Fruit fly (Drosophila melanogaster) whole organism, embryonic: ENCODE data around the gene CG12024.
A peak's percentile ranks its signal among the peaks of the same experiment; 100 is the strongest.

Experiments
- Adf1 ChIP-seq: fragments of 200-800 bp; sonication (Bioruptor generic); IDR thresholded peaks from 2 replicates; pipeline ENCODE4 v1.3.6; 2022; ENCODE audit warnings: missing biosample characterization, missing genetic modification characterization
- BEAF-32 ChIP-seq: fragments of 200-800 bp; sonication (Bioruptor generic); optimal IDR thresholded peaks from 3 replicates; lab custom pipeline; 2017; ENCODE audit warnings: missing biosample characterization, missing genetic modification characterization, mild to moderate bottlenecking, moderate library complexity, missing genetic modification reagents
- CG10565 ChIP-seq: fragments of 200-800 bp; sonication (Bioruptor generic); optimal IDR thresholded peaks from 3 replicates; lab custom pipeline; 2016; ENCODE audit warnings: missing biosample characterization, mild to moderate bottlenecking, missing genetic modification characterization
- CG10654 ChIP-seq: fragments of 200-800 bp; sonication (Bioruptor generic); optimal IDR thresholded peaks from 2 replicates; lab custom pipeline; 2016; ENCODE audit warnings: missing biosample characterization, missing genetic modification characterization
- CG12236 ChIP-seq: fragments of 200-800 bp; sonication (Bioruptor generic); optimal IDR thresholded peaks from 2 replicates; lab custom pipeline; 2016; ENCODE audit warnings: missing biosample characterization, missing genetic modification characterization
- CG12659 ChIP-seq: fragments of 200-800 bp; sonication (Bioruptor generic); optimal IDR thresholded peaks from 3 replicates; lab custom pipeline; 2017; ENCODE audit warnings: mild to moderate bottlenecking, missing biosample characterization, missing genetic modification reagents, missing genetic modification characterization
- CG12769 ChIP-seq: fragments of 200-800 bp; sonication (Bioruptor generic); optimal IDR thresholded peaks from 2 replicates; lab custom pipeline; 2019; ENCODE audit warnings: missing biosample characterization, mild to moderate bottlenecking, missing genetic modification characterization, moderate library complexity
- CG13775 ChIP-seq: fragments of 200-800 bp; sonication (Bioruptor generic); optimal IDR thresholded peaks from 3 replicates; lab custom pipeline; 2017; ENCODE audit warnings: missing biosample characterization, mild to moderate bottlenecking, missing genetic modification characterization
- CG1529 ChIP-seq: fragments of 200-800 bp; sonication (Bioruptor generic); optimal IDR thresholded peaks from 3 replicates; lab custom pipeline; 2018; ENCODE audit warnings: missing biosample characterization, missing genetic modification characterization
- CG15479 ChIP-seq: fragments of 200-800 bp; sonication (Bioruptor generic); optimal IDR thresholded peaks from 3 replicates; lab custom pipeline; 2019; ENCODE audit warnings: missing biosample characterization, mild to moderate bottlenecking, missing genetic modification characterization, moderate library complexity
- CG15696 ChIP-seq: fragments of 200-800 bp; sonication (Bioruptor generic); optimal IDR thresholded peaks from 2 replicates; lab custom pipeline; 2019; ENCODE audit warnings: missing biosample characterization, mild to moderate bottlenecking, missing genetic modification characterization, moderate library complexity
- CG16815 ChIP-seq: fragments of 200-800 bp; sonication (Bioruptor generic); optimal IDR thresholded peaks from 3 replicates; lab custom pipeline; 2017; ENCODE audit warnings: missing biosample characterization, mild to moderate bottlenecking, missing genetic modification characterization
- CG18262 ChIP-seq: fragments of 200-800 bp; optimal IDR thresholded peaks from 3 replicates; lab custom pipeline; 2019; ENCODE audit warnings: missing biosample characterization, mild to moderate bottlenecking, missing genetic modification characterization, moderate library complexity
- CG2889 ChIP-seq: fragments of 200-800 bp; sonication (Bioruptor generic); IDR thresholded peaks from 3 replicates; pipeline ENCODE4 v1.3.6; 2022; ENCODE audit warnings: missing biosample characterization, missing genetic modification characterization
- CG3407 ChIP-seq: fragments of 200-800 bp; sonication (Bioruptor generic); optimal IDR thresholded peaks from 2 replicates; lab custom pipeline; 2018; ENCODE audit warnings: missing biosample characterization, mild to moderate bottlenecking, missing genetic modification characterization
- CG3726 ChIP-seq: fragments of 200-800 bp; sonication (Bioruptor generic); IDR thresholded peaks from 3 replicates; pipeline ENCODE4, ENCODE4 v1.3.6; 2022; ENCODE audit warnings: missing biosample characterization, missing genetic modification characterization
- CG42726 ChIP-seq: fragments of 200-800 bp; sonication (Bioruptor generic); IDR thresholded peaks from 2 replicates; pipeline ENCODE4 v1.3.6; 2022; ENCODE audit warnings: missing biosample characterization, missing genetic modification characterization; ENCODE audit not compliant: partially characterized antibody
- CG7372 ChIP-seq: fragments of 200-800 bp; sonication (Bioruptor generic); IDR thresholded peaks from 2 replicates; pipeline ENCODE4 v1.3.6; 2022; ENCODE audit warnings: missing biosample characterization, missing genetic modification characterization
- CG7745 ChIP-seq: fragments of 200-800 bp; sonication (Bioruptor generic); optimal IDR thresholded peaks from 2 replicates; lab custom pipeline; 2018; ENCODE audit warnings: missing biosample characterization, mild to moderate bottlenecking, missing genetic modification characterization, moderate library complexity
- CkIIα-i1 ChIP-seq: fragments of 200-800 bp; sonication (Bioruptor generic); IDR thresholded peaks from 2 replicates; pipeline ENCODE4 v1.3.6; 2022; ENCODE audit warnings: missing biosample characterization, missing genetic modification characterization
- Dfd ChIP-seq, 2 experiments: fragments of >200 bp; optimal IDR thresholded peaks; 2 replicates each; lab custom pipeline; 2017; ENCODE audit warnings: missing biosample characterization in 2 of 2, missing genetic modification characterization in 2 of 2
- ERR ChIP-seq: fragments of 200-800 bp; sonication (Bioruptor generic); optimal IDR thresholded peaks from 2 replicates; lab custom pipeline; 2016; ENCODE audit warnings: missing biosample characterization, missing genetic modification characterization
- MTF-1 ChIP-seq: fragments of 200-800 bp; sonication (Bioruptor generic); optimal IDR thresholded peaks from 2 replicates; lab custom pipeline; 2018; ENCODE audit warnings: missing biosample characterization, mild to moderate bottlenecking, missing genetic modification characterization, borderline replicate concordance
- NC2α ChIP-seq: fragments of 200-800 bp; sonication (Bioruptor generic); optimal IDR thresholded peaks from 2 replicates; lab custom pipeline; 2016; ENCODE audit warnings: missing biosample characterization, missing genetic modification characterization
- NK7.1 ChIP-seq: fragments of 200-800 bp; sonication (Bioruptor generic); optimal IDR thresholded peaks from 3 replicates; lab custom pipeline; 2016; ENCODE audit warnings: missing biosample characterization, missing genetic modification characterization
- Opbp ChIP-seq: fragments of 200-800 bp; sonication (Bioruptor generic); IDR thresholded peaks from 3 replicates; pipeline ENCODE4 v1.3.6; 2022; ENCODE audit warnings: missing biosample characterization, missing genetic modification characterization; ENCODE audit not compliant: partially characterized antibody
- Ptx1 ChIP-seq: fragments of 200-800 bp; sonication (Bioruptor generic); IDR thresholded peaks from 2 replicates; pipeline ENCODE4 v1.3.6; 2022; ENCODE audit warnings: missing biosample characterization, missing genetic modification characterization
- bab2 ChIP-seq: fragments of 200-800 bp; sonication (Bioruptor generic); optimal IDR thresholded peaks from 2 replicates; lab custom pipeline; 2016; ENCODE audit warnings: missing biosample characterization, missing genetic modification characterization
- bigmax ChIP-seq: fragments of 200-800 bp; sonication (Bioruptor generic); optimal IDR thresholded peaks from 2 replicates; lab custom pipeline; 2018; ENCODE audit warnings: missing biosample characterization, mild to moderate bottlenecking, missing genetic modification characterization
- cg ChIP-seq: fragments of 200-800 bp; sonication (Bioruptor generic); optimal IDR thresholded peaks from 3 replicates; lab custom pipeline; 2019; ENCODE audit warnings: missing biosample characterization, mild to moderate bottlenecking, missing genetic modification characterization, moderate library complexity
- dysf ChIP-seq: fragments of 200-800 bp; sonication (Bioruptor generic); IDR thresholded peaks from 3 replicates; pipeline ENCODE4 v1.3.6; 2022; ENCODE audit warnings: missing biosample characterization, missing genetic modification characterization
- fd3F ChIP-seq: fragments of 200-800 bp; sonication (Bioruptor generic); optimal IDR thresholded peaks from 2 replicates; lab custom pipeline; 2018; ENCODE audit warnings: missing biosample characterization, mild to moderate bottlenecking, missing genetic modification characterization, moderate library complexity
- gem ChIP-seq: fragments of 200-800 bp; sonication (Bioruptor generic); optimal IDR thresholded peaks from 2 replicates; lab custom pipeline; 2019; ENCODE audit warnings: missing biosample characterization, mild to moderate bottlenecking, missing genetic modification characterization, moderate library complexity
- gsb ChIP-seq: fragments of 200-800 bp; sonication (Bioruptor generic); IDR thresholded peaks from 2 replicates; pipeline ENCODE4 v1.3.6; 2022; ENCODE audit warnings: missing biosample characterization, missing genetic modification characterization
- ken ChIP-seq: fragments of 200-800 bp; sonication (Bioruptor generic); IDR thresholded peaks from 3 replicates; pipeline ENCODE4 v1.3.6; 2022; ENCODE audit warnings: missing biosample characterization, missing genetic modification characterization
- kni ChIP-seq: fragments of 200-800 bp; sonication (Bioruptor generic); optimal IDR thresholded peaks from 3 replicates; lab custom pipeline; 2017; ENCODE audit warnings: mild to moderate bottlenecking, missing biosample characterization, missing genetic modification reagents, missing genetic modification characterization
- maf-S ChIP-seq: fragments of 200-800 bp; sonication (Bioruptor generic); optimal IDR thresholded peaks from 2 replicates; lab custom pipeline; 2016; ENCODE audit warnings: missing biosample characterization, missing genetic modification characterization
- prd ChIP-seq, 3 experiments: fragments of >200 bp in 2 of 3; fragments of 200-800 bp in 1 of 3; sonication (Bioruptor generic) in 1 of 3; optimal IDR thresholded peaks in 2 of 3; IDR thresholded peaks in 1 of 3; 2 replicates in 2 of 3; 3 replicates in 1 of 3; pipeline versions ENCODE4 v1.3.6 to Lab custom; 2017 to 2022; ENCODE audit warnings: missing biosample characterization in 1 of 3, missing genetic modification characterization in 1 of 3
- pros ChIP-seq: fragments of 200-800 bp; sonication (Bioruptor generic); optimal IDR thresholded peaks from 3 replicates; lab custom pipeline; 2019; ENCODE audit warnings: missing biosample characterization, mild to moderate bottlenecking, missing genetic modification characterization, moderate library complexity
- ranshi ChIP-seq: fragments of 200-800 bp; sonication (Bioruptor generic); IDR thresholded peaks from 2 replicates; pipeline ENCODE4 v1.3.6; 2022; ENCODE audit warnings: missing biosample characterization, missing genetic modification characterization
- repo ChIP-seq: fragments of 200-800 bp; sonication (Bioruptor generic); optimal IDR thresholded peaks from 2 replicates; lab custom pipeline; 2016; ENCODE audit warnings: missing biosample characterization, missing genetic modification characterization
- salm ChIP-seq: fragments of 200-800 bp; sonication (Bioruptor generic); optimal IDR thresholded peaks from 2 replicates; lab custom pipeline; 2018; ENCODE audit warnings: missing biosample characterization, mild to moderate bottlenecking, missing genetic modification characterization
- sd ChIP-seq: fragments of 200-800 bp; sonication (Bioruptor generic); optimal IDR thresholded peaks from 3 replicates; lab custom pipeline; 2018; ENCODE audit warnings: missing biosample characterization, mild to moderate bottlenecking, missing genetic modification characterization, moderate library complexity
- so ChIP-seq: fragments of 200-800 bp; sonication (Bioruptor generic); IDR thresholded peaks from 3 replicates; pipeline ENCODE4 v1.3.6; 2022; ENCODE audit warnings: missing biosample characterization, missing genetic modification characterization
- stc ChIP-seq: fragments of 200-800 bp; sonication (Bioruptor generic); IDR thresholded peaks from 2 replicates; pipeline ENCODE4 v1.3.6; 2022; ENCODE audit warnings: missing biosample characterization, missing genetic modification characterization
- tap ChIP-seq: fragments of 200-800 bp; optimal IDR thresholded peaks from 3 replicates; lab custom pipeline; 2019; ENCODE audit warnings: missing biosample characterization, mild to moderate bottlenecking, missing genetic modification characterization, moderate library complexity
- twi ChIP-seq: fragments of 200-800 bp; optimal IDR thresholded peaks from 2 replicates; lab custom pipeline; 2019; ENCODE audit warnings: missing biosample characterization, mild to moderate bottlenecking, missing genetic modification characterization, moderate library complexity
- vfl ChIP-seq: fragments of 200-800 bp; sonication (Bioruptor generic); optimal IDR thresholded peaks from 2 replicates; lab custom pipeline; 2016; ENCODE audit warnings: missing biosample characterization, missing genetic modification characterization
- wek ChIP-seq: fragments of 200-800 bp; sonication (Bioruptor generic); optimal IDR thresholded peaks from 3 replicates; lab custom pipeline; 2018; ENCODE audit warnings: missing biosample characterization, mild to moderate bottlenecking, missing genetic modification characterization, moderate library complexity

CG12024 gene

dm6 chr3L:1876215-1876625 lies 19.3 kb downstream of the CG12024 start, which contains the start of gene dre4:
dre4 (minus strand) TSS chr3L:1876312.
- TF ChIP-seq NK7.1 (GFP tag; lab: Kevin White, UChicago) (peak; percentile 21), maf-S (GFP tag; lab: Kevin White, UChicago) (peak; percentile 17), twi (tag; lab: Kevin White, UChicago) (no peak), Adf1 (peak; percentile 70), gem (tag; lab: Kevin White, UChicago) (peak; percentile 80), ranshi (GFP tag; lab: Robert Waterston, UW) (peak; percentile 79), repo (peak; percentile 34), Dfd (GFP tag; optimal IDR thresholded peaks at IDR 0.05; lab: Kevin White, UChicago) (no peak), NC2α (peak; percentile 33), CG15479 (GFP tag; lab: Kevin White, UChicago) (peak; percentile 73), CG2889 (GFP tag; lab: Robert Waterston, UW) (peak; percentile 59; the same call in 1 of the 3 replicates), cg (no peak), ERR (GFP tag; lab: Kevin White, UChicago) (peak; percentile 34), Ptx1 (GFP tag; lab: Robert Waterston, UW) (peak; percentile 72), CG15696 (tag; lab: Kevin White, UChicago) (peak; percentile 37), CG10654 (GFP tag; lab: Kevin White, UChicago) (peak; percentile 57), CG18262 (tag; lab: Kevin White, UChicago) (peak; percentile 70), sd (peak; percentile 96), CG42726 (GFP tag; lab: Robert Waterston, UW) (no peak), CG12236 (peak; percentile 27), CG7372 (GFP tag; lab: Robert Waterston, UW) (no peak), CG12659 (GFP tag; lab: Kevin White, UChicago) (peak; percentile 86), bigmax (no peak), CG3726 (GFP tag; lab: Robert Waterston, UW) (0 out of 3 replicates have a peak, but pooled peaks have one; percentile 29), bab2 (GFP tag; lab: Kevin White, UChicago) (peak; percentile 52), CG10565 (GFP tag; lab: Kevin White, UChicago) (peak; percentile 13), MTF-1 (GFP tag; lab: Kevin White, UChicago) (peak; percentile 23), wek (no peak), kni (GFP tag; lab: Kevin White, UChicago) (no peak), salm (tag; lab: Kevin White, UChicago) (peak; percentile 45), stc (GFP tag; lab: Robert Waterston, UW) (peak; percentile 45; the same call in 1 of the 2 replicates), fd3F (GFP tag; lab: Kevin White, UChicago) (peak; percentile 34), ken (GFP tag; lab: Robert Waterston, UW) (0 out of 3 replicates have a peak, but pooled peaks have one; percentile 52), Opbp (GFP tag; lab: Robert Waterston, UW) (peak; percentile 59; the same call in 2 of the 3 replicates), dysf (GFP tag; lab: Robert Waterston, UW) (peak; percentile 64), CkIIα-i1 (GFP tag; lab: Robert Waterston, UW) (no peak), CG12769 (tag; lab: Kevin White, UChicago) (peak; percentile 66), CG7745 (tag; lab: Kevin White, UChicago) (no peak), gsb (GFP tag; lab: Robert Waterston, UW) (peak; percentile 28; the same call in 1 of the 2 replicates), CG13775 (GFP tag; lab: Kevin White, UChicago) (peak; percentile 65), CG1529 (peak; percentile 37), CG3407 (GFP tag; lab: Kevin White, UChicago) (peak; percentile 51), so (GFP tag; lab: Robert Waterston, UW) (peak; percentile 75), vfl (GFP tag; lab: Kevin White, UChicago) (peak; percentile 33), tap (tag; lab: Kevin White, UChicago) (peak; percentile 35), prd (optimal IDR thresholded peaks at IDR 0.05; lab: Kevin White, UChicago) (no peak), prd (GFP tag; IDR thresholded peaks at IDR 0.05; lab: Robert Waterston, UW) (peak; percentile 82), BEAF-32 (GFP tag; lab: Kevin White, UChicago) (peak; percentile 63), CG16815 (GFP tag; lab: Kevin White, UChicago) (peak; percentile 10), pros (GFP tag; lab: Kevin White, UChicago) (no peak)
